Worm (Caenorhabditis elegans) whole organism, L4 larva: ENCODE results near the gene npr-10.

Experiments used
- R02D3.7 ChIP-seq: fragments of 150-350 bp; sonication (generic microtip); optimal IDR thresholded peaks from 3 replicates; lab custom pipeline; 2014; ENCODE audit warnings: missing biosample characterization, missing genetic modification characterization
- ZK546.5 ChIP-seq, 2 experiments: sonication (generic microtip); optimal IDR thresholded peaks; 2 replicates each; lab custom pipeline; 2017; ENCODE audit warnings: missing biosample characterization in 2 of 2, missing genetic modification characterization in 2 of 2
- arid-1 ChIP-seq: fragments of 200-800 bp; sonication (Bioruptor generic); conservative IDR thresholded peaks from 2 replicates; pipeline ENCODE4 v1.3.6; 2022; ENCODE audit warnings: missing genetic modification reagents, missing genetic modification characterization, missing compliant biosample characterization
- ces-1 ChIP-seq: fragments of 150-350 bp; sonication (generic microtip); optimal IDR thresholded peaks from 4 replicates; lab custom pipeline; 2014; ENCODE audit warnings: missing biosample characterization, missing genetic modification reagents, missing genetic modification characterization
- cey-2 ChIP-seq: sonication (generic microtip); optimal IDR thresholded peaks from 3 replicates; lab custom pipeline; 2017; ENCODE audit warnings: missing genetic modification characterization, mild to moderate bottlenecking, missing compliant biosample characterization, antibody characterized with exemption, borderline replicate concordance; ENCODE audit not compliant: insufficient read depth
- ctbp-1 ChIP-seq: fragments of 200-800 bp; sonication (Bioruptor generic); IDR thresholded peaks from 2 replicates; pipeline ENCODE4 v1.3.6; 2022; ENCODE audit warnings: missing genetic modification reagents, missing genetic modification characterization, missing compliant biosample characterization
- daf-16 ChIP-seq, 3 experiments: sonication (generic microtip); optimal IDR thresholded peaks; 2 replicates each; lab custom pipeline; 2016 to 2017; ENCODE audit warnings: missing genetic modification characterization in 3 of 3, missing genetic modification reagents in 3 of 3, mild to moderate bottlenecking in 2 of 3, missing compliant biosample characterization in 2 of 3, missing biosample characterization in 1 of 3, moderate library complexity in 1 of 3
- daf-19 ChIP-seq: fragments of 200-800 bp; sonication (Bioruptor generic); conservative IDR thresholded peaks from 2 replicates; pipeline ENCODE4 v1.3.6; 2022; ENCODE audit warnings: missing genetic modification characterization, missing compliant biosample characterization
- dmd-6 ChIP-seq: fragments of 200-800 bp; sonication (Bioruptor generic); IDR thresholded peaks from 2 replicates; pipeline ENCODE4 v1.3.6; 2022; ENCODE audit warnings: missing genetic modification reagents, missing genetic modification characterization, missing compliant biosample characterization
- dmd-8 ChIP-seq: fragments of 200-800 bp; sonication (Bioruptor generic); IDR thresholded peaks from 2 replicates; pipeline ENCODE4 v1.3.6; 2022; ENCODE audit warnings: missing genetic modification characterization, missing compliant biosample characterization
- dpl-1 ChIP-seq: fragments of 150-350 bp; optimal IDR thresholded peaks from 2 replicates; lab custom pipeline; 2014; ENCODE audit warnings: missing biosample characterization, missing genetic modification reagents, missing genetic modification characterization
- dve-1 ChIP-seq: sonication (generic microtip); optimal IDR thresholded peaks from 2 replicates; lab custom pipeline; 2017; ENCODE audit warnings: antibody characterized with exemption, mild to moderate bottlenecking, missing genetic modification characterization, missing compliant biosample characterization; ENCODE audit not compliant: insufficient read depth
- fos-1 ChIP-seq: fragments of 150-350 bp; optimal IDR thresholded peaks from 2 replicates; lab custom pipeline; 2014; ENCODE audit warnings: missing biosample characterization, missing genetic modification characterization
- hif-1 ChIP-seq, 2 experiments: sonication (generic microtip); optimal IDR thresholded peaks; 2 replicates each; lab custom pipeline; 2016 to 2017; ENCODE audit warnings: missing compliant biosample characterization in 2 of 2, missing genetic modification characterization in 2 of 2, missing genetic modification reagents in 2 of 2, missing genotype in 2 of 2, mild to moderate bottlenecking in 1 of 2
- hlh-11 ChIP-seq: fragments of 200-800 bp; sonication (Bioruptor generic); optimal IDR thresholded peaks from 2 replicates; lab custom pipeline; 2018; ENCODE audit warnings: mild to moderate bottlenecking, missing genetic modification characterization, missing compliant biosample characterization
- hlh-30 ChIP-seq: sonication (generic microtip); optimal IDR thresholded peaks from 2 replicates; lab custom pipeline; 2017; ENCODE audit warnings: antibody characterized with exemption, mild to moderate bottlenecking, missing genetic modification characterization, missing compliant biosample characterization; ENCODE audit not compliant: insufficient read depth
- jun-1 ChIP-seq: fragments of 150-350 bp; optimal IDR thresholded peaks from 2 replicates; lab custom pipeline; 2014; ENCODE audit warnings: missing biosample characterization, missing genetic modification reagents, missing genetic modification characterization
- lim-7 ChIP-seq: fragments of 200-800 bp; sonication (Bioruptor generic); IDR thresholded peaks from 2 replicates; pipeline ENCODE4 v1.3.6; 2022; ENCODE audit warnings: missing genetic modification characterization, missing compliant biosample characterization
- lin-15B ChIP-seq: fragments of 150-350 bp; sonication (generic microtip); optimal IDR thresholded peaks from 3 replicates; lab custom pipeline; 2014; ENCODE audit warnings: missing biosample characterization, missing genetic modification characterization
- lin-38 ChIP-seq: fragments of 200-800 bp; sonication (Bioruptor generic); IDR thresholded peaks from 2 replicates; pipeline ENCODE4 v1.3.6; 2022; ENCODE audit warnings: missing genetic modification reagents, missing genetic modification characterization, missing compliant biosample characterization
- lin-39 ChIP-seq: fragments of 150-350 bp; optimal IDR thresholded peaks from 2 replicates; lab custom pipeline; 2014; ENCODE audit warnings: missing biosample characterization, missing genetic modification reagents, missing genetic modification characterization
- mdl-1 ChIP-seq, 2 experiments: fragments of 150-350 bp in 1 of 2; sonication (generic microtip) in 1 of 2; optimal IDR thresholded peaks; 2 replicates each; lab custom pipeline; 2014 to 2017; ENCODE audit warnings: missing biosample characterization in 2 of 2, missing genetic modification characterization in 2 of 2
- nhr-111 ChIP-seq: fragments of 200-800 bp; sonication (Bioruptor generic); optimal IDR thresholded peaks from 2 replicates; lab custom pipeline; 2018; ENCODE audit warnings: mild to moderate bottlenecking, missing genetic modification characterization, missing compliant biosample characterization
- nhr-237 ChIP-seq: sonication (generic microtip); optimal IDR thresholded peaks from 2 replicates; lab custom pipeline; 2017; ENCODE audit warnings: missing biosample characterization, missing genetic modification characterization
- nhr-25 ChIP-seq: sonication (generic microtip); optimal IDR thresholded peaks from 2 replicates; lab custom pipeline; 2017; ENCODE audit warnings: missing genetic modification characterization, mild to moderate bottlenecking, missing compliant biosample characterization, antibody characterized with exemption, moderate library complexity, borderline replicate concordance; ENCODE audit not compliant: insufficient read depth
- nhr-28 ChIP-seq: fragments of 150-350 bp; optimal IDR thresholded peaks from 2 replicates; lab custom pipeline; 2014; ENCODE audit warnings: missing biosample characterization, missing genetic modification characterization
- nhr-42 ChIP-seq: fragments of 200-800 bp; sonication (Bioruptor generic); IDR thresholded peaks from 2 replicates; pipeline ENCODE4 v1.3.6; 2022; ENCODE audit warnings: missing genetic modification characterization, missing compliant biosample characterization
- nhr-48 ChIP-seq: sonication (generic microtip); optimal IDR thresholded peaks from 2 replicates; lab custom pipeline; 2016; ENCODE audit warnings: mild to moderate bottlenecking, missing genetic modification characterization, missing compliant biosample characterization
- nhr-6 ChIP-seq: fragments of 150-350 bp; optimal IDR thresholded peaks from 2 replicates; lab custom pipeline; 2014; ENCODE audit warnings: missing biosample characterization, missing genetic modification characterization
- pha-4 ChIP-seq, 2 experiments: fragments of 150-350 bp in 1 of 2; fragments of 200-800 bp in 1 of 2; sonication (Bioruptor generic) in 1 of 2; IDR thresholded peaks in 1 of 2; optimal IDR thresholded peaks in 1 of 2; 2 replicates each; pipeline versions ENCODE4 v1.3.6 to Lab custom; 2014 to 2022; ENCODE audit warnings: missing genetic modification characterization in 2 of 2, missing genetic modification reagents in 2 of 2, missing biosample characterization in 1 of 2, missing compliant biosample characterization in 1 of 2
- php-3 ChIP-seq: fragments of 200-800 bp; sonication (Bioruptor generic); IDR thresholded peaks from 2 replicates; pipeline ENCODE4 v1.3.6; 2022; ENCODE audit warnings: missing genetic modification reagents, missing genetic modification characterization, missing compliant biosample characterization
- pqm-1 ChIP-seq: sonication (generic microtip); optimal IDR thresholded peaks from 2 replicates; lab custom pipeline; 2017; ENCODE audit warnings: missing biosample characterization, missing genetic modification characterization
- rbr-2 ChIP-seq: sonication (generic microtip); optimal IDR thresholded peaks from 2 replicates; lab custom pipeline; 2016; ENCODE audit warnings: missing genotype, missing genetic modification characterization, missing compliant biosample characterization
- saeg-2 ChIP-seq: fragments of 200-800 bp; sonication (Bioruptor generic); IDR thresholded peaks from 2 replicates; pipeline ENCODE4 v1.3.6; 2022; ENCODE audit warnings: missing genetic modification reagents, missing genetic modification characterization, missing compliant biosample characterization
- sdz-12 ChIP-seq: fragments of 200-800 bp; sonication (Bioruptor generic); optimal IDR thresholded peaks from 2 replicates; lab custom pipeline; 2018; ENCODE audit warnings: mild to moderate bottlenecking, missing genetic modification characterization, missing compliant biosample characterization
- skn-1 ChIP-seq: fragments of 150-350 bp; optimal IDR thresholded peaks from 2 replicates; lab custom pipeline; 2014; ENCODE audit warnings: missing biosample characterization, missing genetic modification characterization
- snpc-4 ChIP-seq: fragments of 150-350 bp; optimal IDR thresholded peaks from 2 replicates; lab custom pipeline; 2014; ENCODE audit warnings: missing biosample characterization, missing genetic modification characterization
- spr-1 ChIP-seq: sonication (generic microtip); optimal IDR thresholded peaks from 2 replicates; lab custom pipeline; 2016; ENCODE audit warnings: mild to moderate bottlenecking, missing genetic modification characterization, missing compliant biosample characterization
- spr-3 ChIP-seq: fragments of 200-800 bp; sonication (Bioruptor generic); optimal IDR thresholded peaks from 2 replicates; lab custom pipeline; 2018; ENCODE audit warnings: mild to moderate bottlenecking, missing genetic modification characterization, missing compliant biosample characterization
- tag-97 ChIP-seq: fragments of 200-800 bp; sonication (Bioruptor generic); IDR thresholded peaks from 2 replicates; pipeline ENCODE4 v1.3.6; 2022; ENCODE audit warnings: missing genetic modification characterization, missing compliant biosample characterization
- tra-1 ChIP-seq: fragments of 200-800 bp; sonication (Bioruptor generic); IDR thresholded peaks from 2 replicates; pipeline ENCODE4 v1.3.6; 2022; ENCODE audit warnings: missing genetic modification reagents, missing genetic modification characterization, missing compliant biosample characterization
- unc-62 ChIP-seq, 3 experiments: fragments of 150-350 bp in 1 of 3; sonication (generic microtip); optimal IDR thresholded peaks in 2 of 3; peaks in 1 of 3; 1 replicate in 1 of 3; 2 replicates in 2 of 3; lab custom pipeline; 2014 to 2017; ENCODE audit warnings: missing biosample characterization in 3 of 3, missing genetic modification characterization in 3 of 3, missing genetic modification reagents in 3 of 3, missing genotype in 1 of 3
- ztf-7 ChIP-seq: fragments of 150-350 bp; optimal IDR thresholded peaks from 2 replicates; lab custom pipeline; 2014; ENCODE audit warnings: missing biosample characterization, missing genetic modification characterization

The npr-10 gene

DNA sequence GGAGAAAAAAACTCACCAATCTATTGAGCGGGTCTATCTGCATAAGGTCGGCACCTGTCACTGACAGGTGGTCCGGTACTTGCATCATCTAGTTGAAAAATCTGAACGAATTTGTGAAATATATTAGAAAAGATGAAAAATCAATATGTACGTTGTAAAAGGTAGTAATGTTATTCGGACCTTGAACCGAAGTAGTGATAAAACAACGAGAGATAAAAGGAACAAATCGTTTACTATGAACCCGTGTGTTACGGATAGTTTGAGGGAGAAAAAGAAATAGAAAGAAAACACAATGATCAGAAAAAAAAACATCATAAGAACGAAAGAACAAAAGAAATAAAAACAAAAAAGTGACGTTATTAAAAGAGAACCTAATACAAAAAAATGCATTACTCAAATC is 45.4 kb downstream of the npr-10 start, which contains the start of gene mff-1:
Gene mff-1 (minus strand): TSS at position 101 of the 400 bp plus-strand sequence.
- TF ChIP-seq nhr-25 (tag; lab: Kevin White, UChicago) (no peak), nhr-48 (no peak), tra-1 (GFP tag; lab: Robert Waterston, UW) (no peak), pqm-1 (tag; lab: Kevin White, UChicago) (no peak), sdz-12 (GFP tag; lab: Kevin White, UChicago) (no peak), ZK546.5 (tag; optimal IDR thresholded peaks at IDR 0.05; lab: Kevin White, UChicago) (no peak), lin-15B (tag; lab: Kevin White, UChicago) (no peak), saeg-2 (GFP tag; lab: Robert Waterston, UW) (no peak), spr-3 (GFP tag; lab: Kevin White, UChicago) (no peak), nhr-42 (no peak), unc-62 (GFP tag; optimal IDR thresholded peaks at IDR 0.05 in 1 of 2; lab: Kevin White, UChicago) (no peak), unc-62 (tag; optimal IDR thresholded peaks at IDR 0.05; lab: Kevin White, UChicago) (no peak), ztf-7 (tag; lab: Kevin White, UChicago) (no peak), lim-7 (GFP tag; lab: Robert Waterston, UW) (no peak), hlh-30 (tag; lab: Kevin White, UChicago) (no peak), dpl-1 (GFP tag; lab: Kevin White, UChicago) (no peak), jun-1 (tag; lab: Kevin White, UChicago) (no peak), arid-1 (GFP tag; lab: Robert Waterston, UW) (no peak), daf-16 (GFP tag; optimal IDR thresholded peaks at IDR 0.05; lab: Kevin White, UChicago) (no peak), daf-16 (tag; optimal IDR thresholded peaks at IDR 0.05; lab: Kevin White, UChicago) (no peak), spr-1 (no peak)

DNA sequence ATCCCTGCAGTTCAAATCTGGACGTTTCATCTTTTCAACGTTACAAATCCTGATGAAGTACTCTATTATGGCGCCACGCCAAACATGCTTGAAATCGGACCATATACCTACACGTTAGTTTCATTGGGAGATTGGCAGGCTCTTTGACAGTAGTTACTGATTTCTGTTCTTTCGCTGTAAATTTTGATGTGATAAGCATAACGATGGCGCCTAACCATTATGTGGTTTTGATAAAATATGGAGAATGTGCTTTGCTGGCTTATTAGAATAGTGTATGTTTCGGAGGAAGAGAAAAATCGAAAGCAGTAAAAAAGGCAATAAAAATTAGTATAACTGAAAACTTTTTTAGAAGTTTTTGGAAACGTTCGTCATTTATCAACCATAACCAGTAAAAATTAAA is 49.8 kb downstream of the npr-10 start:
- TF ChIP-seq spr-3 (GFP tag; lab: Kevin White, UChicago) (no peak), lin-38 (0 out of 2 replicates have a peak, but pooled peaks have one; percentile 4), tra-1 (GFP tag; lab: Robert Waterston, UW) (peak; percentile 88; the same call in 1 of the 2 replicates), ZK546.5 (tag; optimal IDR thresholded peaks at IDR 0.05; lab: Kevin White, UChicago) (no peak), pqm-1 (tag; lab: Kevin White, UChicago) (peak; percentile 51), nhr-42 (no peak), php-3 (GFP tag; lab: Robert Waterston, UW) (peak; percentile 56; the same call in 1 of the 2 replicates), dpl-1 (GFP tag; lab: Kevin White, UChicago) (no peak), hlh-11 (peak; percentile 56), rbr-2 (no peak), daf-19 (GFP tag; lab: Robert Waterston, UW) (no peak), nhr-48 (peak; percentile 5), dve-1 (tag; lab: Kevin White, UChicago) (peak; percentile 53), daf-16 (GFP tag; optimal IDR thresholded peaks at IDR 0.05; lab: Kevin White, UChicago) (no peak), daf-16 (tag; optimal IDR thresholded peaks at IDR 0.05; lab: Kevin White, UChicago) (peak; percentile 66), dmd-6 (GFP tag; lab: Robert Waterston, UW) (peak; percentile 87), dmd-8 (GFP tag; lab: Robert Waterston, UW) (no peak)

DNA sequence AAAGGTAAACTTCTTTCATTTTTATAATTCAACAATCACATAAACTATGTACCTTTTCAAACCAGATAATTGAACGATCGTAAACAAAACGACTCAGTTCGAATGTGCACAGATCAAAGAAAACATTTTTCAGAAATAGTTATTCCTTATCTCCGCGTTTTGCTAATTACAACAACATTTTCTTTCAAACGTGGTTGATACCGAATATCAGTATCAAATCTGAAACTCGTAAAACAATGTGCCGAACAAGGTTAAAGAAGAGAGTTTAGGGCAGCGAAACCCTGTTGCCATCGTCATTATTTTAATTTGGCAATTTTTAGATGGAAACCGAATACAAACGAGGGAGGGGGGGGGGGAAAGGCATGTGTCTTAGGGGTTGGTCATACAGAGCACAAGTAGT is 51.1 kb downstream of the npr-10 start, which contains the start of gene scav-4:
Gene scav-4 (plus strand): TSS at position 383 of the 400 bp plus-strand sequence.
- TF ChIP-seq nhr-42 (no peak), nhr-48 (no peak), mdl-1 (tag; optimal IDR thresholded peaks at IDR 0.05; lab: Kevin White, UChicago) (no peak), dve-1 (tag; lab: Kevin White, UChicago) (peak; percentile 6), lin-39 (no peak), hif-1 (tag; optimal IDR thresholded peaks at IDR 0.05; lab: Kevin White, UChicago) (no peak), pha-4 (GFP tag; IDR thresholded peaks at IDR 0.05; lab: Robert Waterston, UW) (no peak), pha-4 (tag; optimal IDR thresholded peaks at IDR 0.05; lab: Kevin White, UChicago) (no peak), nhr-111 (GFP tag; lab: Kevin White, UChicago) (no peak), tag-97 (no peak), php-3 (GFP tag; lab: Robert Waterston, UW) (peak; percentile 53; the same call in 1 of the 2 replicates), saeg-2 (GFP tag; lab: Robert Waterston, UW) (no peak), R02D3.7 (tag; lab: Kevin White, UChicago) (no peak), skn-1 (tag; lab: Kevin White, UChicago) (no peak), nhr-28 (peak; percentile 56), snpc-4 (tag; lab: Kevin White, UChicago) (no peak), nhr-6 (tag; lab: Kevin White, UChicago) (no peak), ces-1 (GFP tag; lab: Kevin White, UChicago) (no peak), fos-1 (tag; lab: Kevin White, UChicago) (no peak), dmd-6 (GFP tag; lab: Robert Waterston, UW) (peak; percentile 46), lin-15B (tag; lab: Kevin White, UChicago) (no peak), ZK546.5 (tag; optimal IDR thresholded peaks at IDR 0.05; lab: Kevin White, UChicago) (no peak), cey-2 (tag; lab: Kevin White, UChicago) (no peak), nhr-237 (no peak), ctbp-1 (GFP tag; lab: Robert Waterston, UW) (no peak)
